Worm (Caenorhabditis elegans): ENCODE results near the gene col-77.

col-77 gene

ce11 chrII:8359350-8359749 lies at the start of gene col-77:
Gene col-77 (minus strand): TSS chrII:8359381.
- no peak for TF ChIP-seq nhr-129 (tag; optimal IDR thresholded peaks at IDR 0.05)
- no peak for TF ChIP-seq nhr-12 (tag; optimal IDR thresholded peaks at IDR 0.05)
- TF ChIP-seq peb-1 (tag; optimal IDR thresholded peaks at IDR 0.05): no peak
- no peak for TF ChIP-seq nhr-23 (tag; optimal IDR thresholded peaks at IDR 0.05)
- no peak for TF ChIP-seq nhr-77 (tag; optimal IDR thresholded peaks at IDR 0.05)

ce11 chrII:8407491-8407890 lies 48.3 kb upstream of the col-77 start, which contains the start of gene sra-13:
Gene sra-13 (plus strand): TSS chrII:8407685.
- TF ChIP-seq fos-1 (tag; optimal IDR thresholded peaks at IDR 0.05) (no peak), nhr-25 (tag; optimal IDR thresholded peaks at IDR 0.05) (no peak), gmeb-1 (tag; optimal IDR thresholded peaks at IDR 0.05) (no peak), unc-62 (GFP tag; optimal IDR thresholded peaks at IDR 0.05) (no peak), ztf-4 (tag; optimal IDR thresholded peaks at IDR 0.05) (no peak), sma-9 (GFP tag; optimal IDR thresholded peaks at IDR 0.05) (no peak), sma-9 (tag; optimal IDR thresholded peaks at IDR 0.05) (no peak), ztf-1 (GFP tag; conservative IDR thresholded peaks at IDR 0.05) (no peak), mab-5 (tag; optimal IDR thresholded peaks at IDR 0.05) (no peak), ama-1 (optimal IDR thresholded peaks at IDR 0.05) (no peak), nhr-129 (tag; optimal IDR thresholded peaks at IDR 0.05) (no peak), nhr-11 (tag; optimal IDR thresholded peaks at IDR 0.05) (no peak), ZK546.5 (tag; optimal IDR thresholded peaks at IDR 0.05) (no peak), blmp-1 (tag; optimal IDR thresholded peaks at IDR 0.05; ENCODE audit: insufficient read depth) (no peak)

- TF ChIP-seq nhr-25 (tag; optimal IDR thresholded peaks at IDR 0.05): no peak
- no peak for TF ChIP-seq snpc-4 (tag; optimal IDR thresholded peaks at IDR 0.05)
- no peak for TF ChIP-seq fos-1 (tag; optimal IDR thresholded peaks at IDR 0.05)
- TF ChIP-seq dmd-4 (tag; optimal IDR thresholded peaks at IDR 0.05): no peak
- no peak for TF ChIP-seq nhr-11 (tag; optimal IDR thresholded peaks at IDR 0.05)
- no peak for TF ChIP-seq ztf-11 (tag; optimal IDR thresholded peaks at IDR 0.05)
- no peak for TF ChIP-seq ztf-1 (GFP tag; conservative IDR thresholded peaks at IDR 0.05)
- TF ChIP-seq elt-3 (tag; optimal IDR thresholded peaks at IDR 0.05): no peak
- TF ChIP-seq peb-1 (tag; optimal IDR thresholded peaks at IDR 0.05): no peak
- no peak for TF ChIP-seq lin-13 (GFP tag; optimal IDR thresholded peaks at IDR 0.05)
- no peak for TF ChIP-seq blmp-1 (tag; optimal IDR thresholded peaks at IDR 0.05; ENCODE audit: insufficient read depth)
These were observed 46.1 kb upstream of the col-77 start, which contains the start of gene ubc-24 for ce11 chrII:8405303-8405702. Gene ubc-24 (plus strand): TSS chrII:8405603.

- TF ChIP-seq alr-1 (tag; optimal IDR thresholded peaks at IDR 0.05): no peak
- TF ChIP-seq lin-11 (tag; optimal IDR thresholded peaks at IDR 0.05): no peak
These were observed 45.6 kb upstream of the col-77 start, which contains the start of gene skpo-1 for ce11 chrII:8404748-8405147. Gene skpo-1 (minus strand): TSS chrII:8404848.

- peak; percentile 30 for TF ChIP-seq fos-1 (tag; optimal IDR thresholded peaks at IDR 0.05)
- no peak for TF ChIP-seq nhr-23 (tag; optimal IDR thresholded peaks at IDR 0.05)
- TF ChIP-seq nhr-237 (tag; optimal IDR thresholded peaks at IDR 0.05): no peak
These were observed 40.8 kb upstream of the col-77 start for ce11 chrII:8399997-8400396.

ce11 chrII:8399064-8399463 lies 39.9 kb upstream of the col-77 start, which contains the start of gene dod-23:
Gene dod-23 (minus strand): TSS chrII:8399164.
- TF ChIP-seq F13H6.1 (tag; optimal IDR thresholded peaks at IDR 0.05): no peak
- TF ChIP-seq sem-4 (tag; optimal IDR thresholded peaks at IDR 0.05): no peak
- no peak for TF ChIP-seq ama-1 (optimal IDR thresholded peaks at IDR 0.05)
- no peak for TF ChIP-seq mbf-1 (tag; optimal IDR thresholded peaks at IDR 0.05)
- no peak for TF ChIP-seq alr-1 (tag; optimal IDR thresholded peaks at IDR 0.05)
- no peak for TF ChIP-seq unc-55 (GFP tag; optimal IDR thresholded peaks at IDR 0.05)
- TF ChIP-seq sma-3 (GFP tag; optimal IDR thresholded peaks at IDR 0.05): no peak
- no peak for TF ChIP-seq peb-1 (tag; optimal IDR thresholded peaks at IDR 0.05)

- no peak for TF ChIP-seq sma-3 (GFP tag; optimal IDR thresholded peaks at IDR 0.05)
- no peak for TF ChIP-seq unc-39 (tag; optimal IDR thresholded peaks at IDR 0.05)
- no peak for TF ChIP-seq ama-1 (optimal IDR thresholded peaks at IDR 0.05)
- TF ChIP-seq nhr-6 (tag; optimal IDR thresholded peaks at IDR 0.05): no peak
- TF ChIP-seq ztf-4 (tag; optimal IDR thresholded peaks at IDR 0.05): no peak
These were observed 36.9 kb upstream of the col-77 start, which contains the start of gene F49E12.7 for ce11 chrII:8396041-8396440. Gene F49E12.7 (minus strand): TSS chrII:8396141.

Measured in whole organism, L2 larva.